Worm (Caenorhabditis elegans) whole organism, late embryonic: Measurements from ENCODE around the gene ril-1.

ENCODE experiments used
- K02D7.2 ChIP-seq: sonication (generic microtip); optimal IDR thresholded peaks from 2 replicates; lab custom pipeline; 2017; ENCODE audit warnings: mild to moderate bottlenecking, missing genetic modification characterization, missing compliant biosample characterization
- ceh-14 ChIP-seq: sonication (generic microtip); optimal IDR thresholded peaks from 2 replicates; lab custom pipeline; 2016; ENCODE audit warnings: missing genotype, missing genetic modification characterization, missing compliant biosample characterization
- ceh-19 ChIP-seq: fragments of 200-800 bp; sonication (Bioruptor generic); optimal IDR thresholded peaks from 2 replicates; lab custom pipeline; 2018; ENCODE audit warnings: mild to moderate bottlenecking, missing genetic modification characterization, missing compliant biosample characterization
- ceh-2 ChIP-seq: sonication (generic microtip); optimal IDR thresholded peaks from 2 replicates; lab custom pipeline; 2016; ENCODE audit warnings: missing genotype, missing genetic modification characterization, missing compliant biosample characterization
- dmd-4 ChIP-seq: sonication (generic microtip); optimal IDR thresholded peaks from 2 replicates; lab custom pipeline; 2016; ENCODE audit warnings: borderline replicate concordance, missing genetic modification characterization, missing compliant biosample characterization
- nhr-11 ChIP-seq: fragments of 150-350 bp; optimal IDR thresholded peaks from 2 replicates; lab custom pipeline; 2014; ENCODE audit warnings: missing biosample characterization, missing genetic modification characterization
- syd-9 ChIP-seq: sonication (generic microtip); optimal IDR thresholded peaks from 2 replicates; lab custom pipeline; 2016; ENCODE audit warnings: mild to moderate bottlenecking, missing genetic modification characterization, moderate library complexity, missing compliant biosample characterization
- tbx-2 ChIP-seq: sonication (generic microtip); optimal IDR thresholded peaks from 2 replicates; lab custom pipeline; 2016; ENCODE audit warnings: missing genetic modification characterization, missing compliant biosample characterization

DNA sequence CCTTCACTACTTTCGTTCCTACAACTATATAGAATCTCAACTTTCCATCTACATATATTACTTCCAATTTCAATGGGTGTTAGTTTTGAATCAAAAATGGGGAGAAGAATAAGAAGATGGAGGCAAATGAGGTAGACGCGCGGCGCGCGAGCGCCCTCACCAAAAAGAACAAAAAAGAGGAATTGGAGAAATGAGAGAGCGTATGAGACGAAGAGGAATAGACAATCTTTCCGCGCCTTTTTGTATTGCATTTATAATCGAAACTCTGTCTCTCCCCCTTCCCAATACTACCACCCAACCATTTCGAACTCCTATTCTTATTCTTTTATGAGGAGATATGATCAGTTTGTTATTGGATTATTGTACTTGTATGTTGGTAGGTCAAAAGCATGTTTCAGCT, 23.4 kb downstream of the ril-1 start:
- TF ChIP-seq tbx-2, result no peak
- no peak for TF ChIP-seq nhr-11 (tag; lab: Kevin White, UChicago)
- TF ChIP-seq dmd-4, result no peak
- no peak for TF ChIP-seq ceh-2
- no peak for TF ChIP-seq ceh-19 (GFP tag; lab: Kevin White, UChicago)
- TF ChIP-seq syd-9, result no peak
- no peak for TF ChIP-seq ceh-14 (tag; lab: Kevin White, UChicago)
- no peak for TF ChIP-seq K02D7.2 (tag; lab: Kevin White, UChicago)
